Worm (Caenorhabditis elegans): Measurements from ENCODE around the gene VW02B12L.2.

ce11 chrII:11428599-11428998 lies 11.5 kb downstream of the VW02B12L.2 start:
- TF ChIP-seq zfh-2 (GFP tag; conservative IDR thresholded peaks at IDR 0.05), result no peak
- TF ChIP-seq attf-5 (GFP tag; optimal IDR thresholded peaks at IDR 0.05), result no peak
- no peak for TF ChIP-seq chd-7 (tag; optimal IDR thresholded peaks at IDR 0.05)
- TF ChIP-seq F22D6.2 (tag; optimal IDR thresholded peaks at IDR 0.05), result no peak
- TF ChIP-seq hmg-20 (GFP tag; IDR thresholded peaks at IDR 0.05), result no peak
- TF ChIP-seq egl-18 (GFP tag; IDR thresholded peaks at IDR 0.05), result no peak

Data from whole organism, young adult.